Fruit fly (Drosophila melanogaster): Measurements from ENCODE around the gene Cds.

Gene Cds

DNA sequence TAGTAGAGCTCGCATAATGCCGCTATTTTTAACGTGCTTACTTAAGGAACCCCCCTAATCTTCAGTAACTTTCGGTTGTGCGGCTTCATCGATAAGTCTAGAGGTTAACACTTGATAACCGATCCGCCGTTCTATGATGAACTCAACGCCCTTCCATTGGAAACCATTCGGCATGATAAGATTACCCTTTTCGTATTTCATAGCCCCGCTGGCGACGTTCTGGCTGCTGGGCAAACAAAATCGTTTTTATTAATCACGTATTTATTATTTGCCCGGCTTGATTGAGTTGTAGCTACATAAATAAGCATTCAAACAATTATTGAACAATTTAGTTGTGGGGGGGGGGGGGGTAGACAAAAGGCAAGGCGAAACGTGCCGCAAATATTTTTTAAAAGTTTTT, 34.0 kb upstream of the Cds start (continued):
- TF ChIP-seq MESR4 (GFP tag; optimal IDR thresholded peaks at IDR 0.05): no peak
- TF ChIP-seq CkIIα-i1 (GFP tag; IDR thresholded peaks at IDR 0.05): no peak
- peak; percentile 23 for TF ChIP-seq caup (GFP tag; optimal IDR thresholded peaks at IDR 0.05; ENCODE audit: severe bottlenecking)
- no peak for TF ChIP-seq CG3847 (GFP tag; IDR thresholded peaks at IDR 0.05)
- no peak for TF ChIP-seq cato (GFP tag; optimal IDR thresholded peaks at IDR 0.05; ENCODE audit: borderline replicate concordance)
- no peak for TF ChIP-seq Camta (GFP tag; optimal IDR thresholded peaks at IDR 0.05)
- TF ChIP-seq sna (GFP tag; IDR thresholded peaks at IDR 0.05; ENCODE audit: partially characterized antibody): no peak
- no peak for TF ChIP-seq CG10565 (GFP tag; optimal IDR thresholded peaks at IDR 0.05)
- no peak for TF ChIP-seq nmo (GFP tag; optimal IDR thresholded peaks at IDR 0.05)
- peak; percentile 90 for TF ChIP-seq sd (tag; optimal IDR thresholded peaks at IDR 0.05)
- TF ChIP-seq bcd (GFP tag; optimal IDR thresholded peaks at IDR 0.05): no peak
- no peak for TF ChIP-seq zen (tag; optimal IDR thresholded peaks at IDR 0.05)
- TF ChIP-seq Meics (GFP tag; optimal IDR thresholded peaks at IDR 0.05): peak; percentile 22
- no peak for TF ChIP-seq CG11696 (GFP tag; IDR thresholded peaks at IDR 0.05)
- TF ChIP-seq mirr (GFP tag; optimal IDR thresholded peaks at IDR 0.05): peak; percentile 92
- no peak for TF ChIP-seq CG11504 (tag; optimal IDR thresholded peaks at IDR 0.05)
- no peak for TF ChIP-seq CG9215 (GFP tag; IDR thresholded peaks at IDR 0.05)
- TF ChIP-seq Abd-B (GFP tag; optimal IDR thresholded peaks at IDR 0.05): no peak
- TF ChIP-seq CG6813 (GFP tag; optimal IDR thresholded peaks at IDR 0.05): peak; percentile 53
- TF ChIP-seq unc-4 (GFP tag; IDR thresholded peaks at IDR 0.05; ENCODE audit: partially characterized antibody): no peak
- TF ChIP-seq CG11695 (GFP tag; IDR thresholded peaks at IDR 0.05): no peak
- no peak for TF ChIP-seq cg (GFP tag; optimal IDR thresholded peaks at IDR 0.05)
- no peak for TF ChIP-seq Hr51 (GFP tag; optimal IDR thresholded peaks at IDR 0.05)
- no peak for TF ChIP-seq dm (GFP tag; optimal IDR thresholded peaks at IDR 0.05)
- TF ChIP-seq Six4 (GFP tag; optimal IDR thresholded peaks at IDR 0.05): no peak
- TF ChIP-seq Fer2 (tag; optimal IDR thresholded peaks at IDR 0.05): no peak
- TF ChIP-seq Dek (tag; optimal IDR thresholded peaks at IDR 0.05): no peak
- no peak for TF ChIP-seq schlank (tag; optimal IDR thresholded peaks at IDR 0.05)
- no peak for TF ChIP-seq Opbp (GFP tag; IDR thresholded peaks at IDR 0.05; ENCODE audit: partially characterized antibody)
- TF ChIP-seq CG17829 (tag; optimal IDR thresholded peaks at IDR 0.05): no peak
- no peak for TF ChIP-seq kah (GFP tag; optimal IDR thresholded peaks at IDR 0.05)
- TF ChIP-seq h (optimal IDR thresholded peaks at IDR 0.05): no peak
- TF ChIP-seq CG8478 (optimal IDR thresholded peaks at IDR 0.05): no peak
- TF ChIP-seq gcm2 (GFP tag; optimal IDR thresholded peaks at IDR 0.05): no peak
- TF ChIP-seq B-H2 (GFP tag; optimal IDR thresholded peaks at IDR 0.05): peak; percentile 18
- TF ChIP-seq CG33557 (GFP tag; optimal IDR thresholded peaks at IDR 0.05): no peak
- no peak for TF ChIP-seq Tbp (GFP tag; optimal IDR thresholded peaks at IDR 0.05)
- TF ChIP-seq CG4617 (GFP tag; optimal IDR thresholded peaks at IDR 0.05; ENCODE audit: borderline replicate concordance): no peak
- TF ChIP-seq ftz-f1 (GFP tag; optimal IDR thresholded peaks at IDR 0.05): peak; percentile 57
- peak; percentile 29 for TF ChIP-seq CG12659 (GFP tag; optimal IDR thresholded peaks at IDR 0.05)
- TF ChIP-seq lilli (GFP tag; optimal IDR thresholded peaks at IDR 0.05): no peak
- no peak for TF ChIP-seq CG32767 (GFP tag; IDR thresholded peaks at IDR 0.05)
- TF ChIP-seq zfh2 (GFP tag; optimal IDR thresholded peaks at IDR 0.05): no peak
- TF ChIP-seq usp (GFP tag; optimal IDR thresholded peaks at IDR 0.05): no peak
- no peak for TF ChIP-seq CG18262 (tag; optimal IDR thresholded peaks at IDR 0.05)
- TF ChIP-seq CG1024 (GFP tag; IDR thresholded peaks at IDR 0.05): no peak
- TF ChIP-seq grn (GFP tag; optimal IDR thresholded peaks at IDR 0.05): peak; percentile 79
- no peak for TF ChIP-seq Dll (GFP tag; IDR thresholded peaks at IDR 0.05; ENCODE audit: partially characterized antibody)
- no peak for TF ChIP-seq MBD-R2 (GFP tag; IDR thresholded peaks at IDR 0.05)
- TF ChIP-seq CG2875 (GFP tag; optimal IDR thresholded peaks at IDR 0.05): no peak
- no peak for TF ChIP-seq CG10321 (GFP tag; IDR thresholded peaks at IDR 0.05)
